Fruit fly (Drosophila melanogaster) whole organism, larva: ENCODE data around the gene Sec24CD.

ENCODE experiments used
- noc ChIP-seq: fragments of 200-800 bp; sonication (Bioruptor generic); optimal IDR thresholded peaks from 3 replicates; lab custom pipeline; 2019; ENCODE audit warnings: missing biosample characterization, mild to moderate bottlenecking, missing genetic modification characterization, moderate library complexity

Sec24CD gene

dm6 chr2L:2185373-2185772, 51.3 kb downstream of the Sec24CD start:
- no peak for TF ChIP-seq noc

DNA sequence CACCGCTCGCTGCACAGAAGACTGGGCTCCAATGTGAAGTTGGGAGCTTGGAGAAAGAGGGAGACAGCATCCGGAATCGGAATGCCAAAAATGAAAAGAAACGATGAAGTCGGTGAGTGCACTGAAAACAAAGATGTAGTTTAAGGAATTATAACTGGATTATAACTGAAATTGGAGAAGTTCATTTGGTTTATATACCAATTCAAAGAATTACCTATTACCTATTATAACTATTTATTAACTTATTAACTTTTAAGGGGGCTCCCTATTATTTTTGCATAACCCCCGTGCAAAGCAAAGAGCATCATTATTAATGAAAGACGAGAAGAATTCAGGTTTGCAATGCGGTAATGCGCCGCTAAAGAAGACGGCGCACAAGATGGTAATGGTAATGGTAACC, 52.0 kb downstream of the Sec24CD start:
- no peak for TF ChIP-seq noc

dm6 chr2L:2184129-2184528, 52.5 kb downstream of the Sec24CD start:
- TF ChIP-seq noc, result no peak

DNA sequence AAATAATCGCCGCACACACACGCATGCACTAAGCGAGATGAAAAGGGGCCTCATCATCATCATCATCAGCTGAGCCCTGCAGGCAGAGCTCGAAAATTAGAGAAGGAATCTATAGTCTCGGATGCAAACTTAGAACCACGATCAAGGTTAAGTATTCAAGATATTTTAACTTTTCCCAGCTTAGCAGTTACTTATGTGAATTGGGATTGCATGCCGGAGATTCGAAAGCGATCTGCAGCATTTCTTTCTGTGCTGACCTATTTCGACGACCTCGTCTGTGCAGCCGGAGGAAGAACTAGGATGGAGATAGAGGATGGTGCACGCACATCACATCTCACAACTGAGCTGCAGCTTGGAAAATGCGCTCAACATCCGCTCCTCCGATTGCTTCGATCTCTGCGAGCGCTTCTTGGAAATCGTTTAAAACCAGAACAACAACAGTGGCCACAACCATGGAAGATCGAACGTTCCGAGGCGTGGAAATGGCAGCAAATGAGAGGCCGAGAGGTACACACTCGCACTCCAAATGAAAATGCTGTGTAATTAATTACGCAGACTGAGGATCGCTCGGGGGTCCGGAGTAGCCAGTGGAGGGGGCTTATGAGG, 53.8 kb downstream of the Sec24CD start:
- TF ChIP-seq noc, result no peak

dm6 chr2L:2181971-2182643, 54.5 kb downstream of the Sec24CD start:
- no peak for TF ChIP-seq noc
